Worm (Caenorhabditis elegans): Measurements from ENCODE around the gene T22E5.1.

Gene T22E5.1

ce11 chrX:6412575-6412974 lies at the start of gene T22E5.1:
Gene T22E5.1, plus strand, starts transcription at chrX:6412875.
- TF ChIP-seq fkh-10 (GFP tag; optimal IDR thresholded peaks at IDR 0.05) (no peak), odd-2 (tag; optimal IDR thresholded peaks at IDR 0.05) (no peak), F13H6.1 (tag; optimal IDR thresholded peaks at IDR 0.05) (no peak), fax-1 (tag; optimal IDR thresholded peaks at IDR 0.05) (no peak), fkh-6 (tag; optimal IDR thresholded peaks at IDR 0.05) (no peak), K09A11.1 (tag; optimal IDR thresholded peaks at IDR 0.05; ENCODE audit: insufficient read depth) (no peak), gmeb-2 (tag; optimal IDR thresholded peaks at IDR 0.05) (no peak)

- TF ChIP-seq lin-11 (tag; optimal IDR thresholded peaks at IDR 0.05): no peak
- TF ChIP-seq ttx-3 (tag; optimal IDR thresholded peaks at IDR 0.05): no peak
- no peak for TF ChIP-seq ceh-18 (tag; optimal IDR thresholded peaks at IDR 0.05)
- no peak for TF ChIP-seq madf-2 (tag; optimal IDR thresholded peaks at IDR 0.05)
- TF ChIP-seq ceh-48 (tag; optimal IDR thresholded peaks at IDR 0.05): no peak
- no peak for TF ChIP-seq ceh-22 (tag; optimal IDR thresholded peaks at IDR 0.05)
- TF ChIP-seq eyg-1 (tag; optimal IDR thresholded peaks at IDR 0.05): no peak
- no peak for TF ChIP-seq hlh-13 (GFP tag; optimal IDR thresholded peaks at IDR 0.05)
- no peak for TF ChIP-seq hlh-8 (tag; optimal IDR thresholded peaks at IDR 0.05)
- TF ChIP-seq npax-4 (tag; optimal IDR thresholded peaks at IDR 0.05): no peak
- TF ChIP-seq ztf-16 (tag; optimal IDR thresholded peaks at IDR 0.05): no peak
- no peak for TF ChIP-seq dve-1 (tag; optimal IDR thresholded peaks at IDR 0.05)
Observed at ce11 chrX:6364196-6364595, 48.5 kb upstream of the T22E5.1 start, which contains the start of gene C03B1.4. Gene C03B1.4, plus strand, starts transcription at chrX:6364496.

DNA sequence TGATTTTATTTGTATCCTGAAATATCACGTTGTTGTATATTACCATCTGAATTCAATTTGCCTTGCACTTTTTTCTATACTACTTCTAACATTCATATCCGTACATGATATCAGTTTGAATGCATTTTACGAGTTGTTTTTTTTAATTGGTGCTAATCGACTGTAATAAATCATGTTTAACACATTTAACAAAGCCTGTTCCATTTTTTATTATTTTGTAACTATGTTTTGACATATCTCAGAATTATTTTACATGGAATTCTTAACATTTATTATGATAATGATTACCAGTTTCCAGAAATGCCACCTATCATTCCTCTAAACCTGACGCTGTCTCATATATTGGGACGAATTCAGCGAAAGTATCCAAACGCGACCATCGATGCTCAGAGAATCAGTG lies 47.0 kb upstream of the T22E5.1 start, which contains the start of gene C03B1.3:
Gene C03B1.3, plus strand, starts transcription at position 301 of the 400 bp plus-strand sequence.
- TF ChIP-seq pqm-1 (tag; optimal IDR thresholded peaks at IDR 0.05): no peak
- no peak for TF ChIP-seq lim-6 (tag; optimal IDR thresholded peaks at IDR 0.05)
- TF ChIP-seq ceh-2 (tag; optimal IDR thresholded peaks at IDR 0.05): no peak
- no peak for TF ChIP-seq T23F11.4 (GFP tag; optimal IDR thresholded peaks at IDR 0.05)
- TF ChIP-seq pag-3 (tag; optimal IDR thresholded peaks at IDR 0.05; ENCODE audit: borderline replicate concordance): no peak
- no peak for TF ChIP-seq gmeb-2 (tag; optimal IDR thresholded peaks at IDR 0.05)
- no peak for TF ChIP-seq pros-1 (tag; optimal IDR thresholded peaks at IDR 0.05)
- no peak for TF ChIP-seq ceh-14 (tag; optimal IDR thresholded peaks at IDR 0.05)
- no peak for TF ChIP-seq che-1 (tag; optimal IDR thresholded peaks at IDR 0.05)
- TF ChIP-seq ceh-18 (tag; optimal IDR thresholded peaks at IDR 0.05): no peak
- no peak for TF ChIP-seq elt-2 (tag; optimal IDR thresholded peaks at IDR 0.05)
- no peak for TF ChIP-seq unc-55 (GFP tag; optimal IDR thresholded peaks at IDR 0.05)
- TF ChIP-seq elt-4 (tag; optimal IDR thresholded peaks at IDR 0.05): no peak
- no peak for TF ChIP-seq ahr-1 (tag; optimal IDR thresholded peaks at IDR 0.05)
- no peak for TF ChIP-seq syd-9 (tag; optimal IDR thresholded peaks at IDR 0.05)

DNA sequence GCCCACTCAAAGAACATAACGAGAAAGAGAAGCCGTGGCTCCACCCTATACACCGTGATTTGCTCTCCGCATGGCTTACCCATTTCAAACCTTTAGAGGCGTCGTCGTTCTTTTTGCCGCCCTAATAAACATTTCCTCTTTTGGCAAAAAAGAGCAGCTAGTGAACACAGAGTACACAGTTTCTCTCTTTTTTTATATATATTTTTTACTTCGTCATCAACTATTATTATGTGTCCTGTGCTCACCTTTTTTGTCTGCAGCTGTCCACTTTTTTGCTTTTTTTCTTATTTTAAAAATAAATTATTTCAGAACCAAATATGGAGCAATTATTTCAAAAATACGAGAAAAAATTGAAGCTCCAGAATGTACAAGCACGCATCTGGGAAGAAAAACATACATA lies 43.0 kb upstream of the T22E5.1 start, which contains the start of gene C03B1.2:
Gene C03B1.2, plus strand, starts transcription at position 301 of the 400 bp plus-strand sequence.
- TF ChIP-seq dve-1 (tag; optimal IDR thresholded peaks at IDR 0.05) (no peak), nhr-232 (tag; optimal IDR thresholded peaks at IDR 0.05) (no peak), elt-4 (tag; optimal IDR thresholded peaks at IDR 0.05) (no peak), pha-4 (tag; optimal IDR thresholded peaks at IDR 0.05) (no peak)

DNA sequence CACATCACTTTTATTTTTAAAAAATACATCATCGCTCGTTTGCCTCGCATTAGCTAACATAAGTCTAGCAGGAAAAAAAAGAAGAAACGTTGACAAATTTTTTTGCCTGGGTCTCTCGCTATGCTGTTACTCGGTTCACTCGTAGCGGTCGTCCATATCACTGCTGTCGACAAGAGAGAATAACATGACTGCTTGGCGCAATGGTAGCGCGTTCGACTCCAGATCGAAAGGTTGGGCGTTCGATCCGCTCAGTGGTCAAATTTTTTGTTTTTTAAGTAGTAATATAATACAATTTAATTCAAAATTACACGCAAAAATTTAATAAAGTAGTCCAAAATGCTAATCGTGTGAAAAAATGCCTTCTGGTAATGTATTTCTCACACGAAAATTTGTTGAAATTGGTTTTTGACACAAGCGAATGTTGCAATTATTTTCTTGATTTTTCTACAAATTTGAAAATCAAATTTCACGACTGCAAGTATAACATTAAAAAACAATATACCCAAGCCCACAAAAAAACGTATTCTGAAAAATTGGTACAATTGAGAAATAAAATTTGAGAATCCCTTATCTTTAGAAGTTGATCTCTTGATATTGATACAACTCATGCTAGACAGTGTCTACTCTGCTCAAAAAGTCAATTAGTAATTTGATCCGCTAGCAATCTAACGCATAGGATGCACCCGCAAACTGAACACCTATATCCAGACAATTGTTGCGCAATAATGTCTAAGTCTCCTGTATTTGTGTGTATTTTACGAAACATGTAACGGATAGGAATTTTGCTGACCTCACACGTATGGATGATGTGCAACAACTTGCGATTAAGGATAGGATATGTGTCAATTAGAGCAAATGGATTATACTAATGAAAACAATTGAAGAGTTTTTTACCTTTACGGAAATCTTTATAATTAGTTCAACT lies 41.2 kb upstream of the T22E5.1 start:
- TF ChIP-seq ceh-14 (tag; optimal IDR thresholded peaks at IDR 0.05): peak; percentile 81
- no peak for TF ChIP-seq pag-3 (tag; optimal IDR thresholded peaks at IDR 0.05; ENCODE audit: borderline replicate concordance)
- peak; percentile 80 for TF ChIP-seq ttx-3 (tag; optimal IDR thresholded peaks at IDR 0.05)
- TF ChIP-seq C08G9.2 (tag; optimal IDR thresholded peaks at IDR 0.05): peak; percentile 1
- TF ChIP-seq ceh-22 (tag; optimal IDR thresholded peaks at IDR 0.05): no peak
- TF ChIP-seq ahr-1 (tag; optimal IDR thresholded peaks at IDR 0.05): no peak
- TF ChIP-seq pat-9 (tag; optimal IDR thresholded peaks at IDR 0.05): peak; percentile 68
- no peak for TF ChIP-seq tbx-7 (tag; optimal IDR thresholded peaks at IDR 0.05)
- peak; percentile 7 for TF ChIP-seq rnt-1 (tag; optimal IDR thresholded peaks at IDR 0.05)
- TF ChIP-seq unc-86 (tag; optimal IDR thresholded peaks at IDR 0.05): peak; percentile 62
- TF ChIP-seq hlh-30 (tag; optimal IDR thresholded peaks at IDR 0.05; ENCODE audit: insufficient read depth): no peak
- TF ChIP-seq che-1 (tag; optimal IDR thresholded peaks at IDR 0.05): peak; percentile 80
- TF ChIP-seq eyg-1 (tag; optimal IDR thresholded peaks at IDR 0.05): peak; percentile 45
- peak; percentile 49 for TF ChIP-seq tbx-2 (tag; optimal IDR thresholded peaks at IDR 0.05)
- no peak for TF ChIP-seq pha-4 (tag; optimal IDR thresholded peaks at IDR 0.05)
- TF ChIP-seq ceh-19 (GFP tag; optimal IDR thresholded peaks at IDR 0.05): peak; percentile 72
- peak; percentile 59 for TF ChIP-seq hlh-8 (tag; optimal IDR thresholded peaks at IDR 0.05)
- TF ChIP-seq fkh-6 (tag; optimal IDR thresholded peaks at IDR 0.05): peak; percentile 6
- peak; percentile 26 for TF ChIP-seq dve-1 (tag; optimal IDR thresholded peaks at IDR 0.05)
